Fruit fly (Drosophila melanogaster) whole organism, embryonic: ENCODE data around the gene CG7135.
A peak's percentile ranks its signal among the peaks of the same experiment; 100 is the strongest.

Source experiments
- B-H1 ChIP-seq: fragments of 200-800 bp; sonication (Bioruptor generic); IDR thresholded peaks from 3 replicates; pipeline ENCODE4 v1.3.6; 2022; ENCODE audit warnings: missing biosample characterization, missing genetic modification characterization
- CG10543 ChIP-seq: fragments of 200-800 bp; sonication (Bioruptor generic); optimal IDR thresholded peaks from 3 replicates; lab custom pipeline; 2017; ENCODE audit warnings: missing biosample characterization, mild to moderate bottlenecking, missing genetic modification characterization, moderate library complexity
- CG11504 ChIP-seq: fragments of 200-800 bp; sonication (Bioruptor generic); optimal IDR thresholded peaks from 3 replicates; lab custom pipeline; 2019; ENCODE audit warnings: missing biosample characterization, mild to moderate bottlenecking, missing genetic modification characterization, moderate library complexity
- CG12071 ChIP-seq: fragments of 200-800 bp; sonication (Bioruptor generic); optimal IDR thresholded peaks from 3 replicates; lab custom pipeline; 2018; ENCODE audit warnings: missing biosample characterization, mild to moderate bottlenecking, missing genetic modification characterization
- CG12659 ChIP-seq: fragments of 200-800 bp; sonication (Bioruptor generic); optimal IDR thresholded peaks from 3 replicates; lab custom pipeline; 2017; ENCODE audit warnings: mild to moderate bottlenecking, missing biosample characterization, missing genetic modification reagents, missing genetic modification characterization
- CG1529 ChIP-seq: fragments of 200-800 bp; sonication (Bioruptor generic); optimal IDR thresholded peaks from 3 replicates; lab custom pipeline; 2018; ENCODE audit warnings: missing biosample characterization, missing genetic modification characterization
- CG15514 ChIP-seq: fragments of 200-800 bp; sonication (Bioruptor generic); optimal IDR thresholded peaks from 3 replicates; lab custom pipeline; 2017; ENCODE audit warnings: missing biosample characterization, missing genetic modification characterization, mild to moderate bottlenecking, moderate library complexity, missing genetic modification reagents
- CG1603 ChIP-seq: fragments of 200-800 bp; sonication (Bioruptor generic); optimal IDR thresholded peaks from 2 replicates; lab custom pipeline; 2019; ENCODE audit warnings: missing biosample characterization, mild to moderate bottlenecking, missing genetic modification characterization, moderate library complexity
- CG16863 ChIP-seq: fragments of 200-800 bp; sonication (Bioruptor generic); optimal IDR thresholded peaks from 3 replicates; lab custom pipeline; 2016; ENCODE audit warnings: missing biosample characterization, missing genetic modification characterization
- CG17612 ChIP-seq: fragments of 200-800 bp; sonication (Bioruptor generic); IDR thresholded peaks from 2 replicates; pipeline ENCODE4 v1.3.6; 2022; ENCODE audit warnings: missing biosample characterization, missing genetic modification characterization
- CG1792 ChIP-seq: fragments of 200-800 bp; sonication (Bioruptor generic); optimal IDR thresholded peaks from 2 replicates; lab custom pipeline; 2016; ENCODE audit warnings: missing biosample characterization, missing genetic modification characterization
- CG18599 ChIP-seq: fragments of 200-800 bp; sonication (Bioruptor generic); optimal IDR thresholded peaks from 3 replicates; lab custom pipeline; 2017; ENCODE audit warnings: missing biosample characterization, missing genetic modification characterization, mild to moderate bottlenecking, moderate library complexity, missing genetic modification reagents
- CG18764 ChIP-seq: fragments of 200-800 bp; sonication (Bioruptor generic); optimal IDR thresholded peaks from 3 replicates; lab custom pipeline; 2016; ENCODE audit warnings: missing biosample characterization, missing genetic modification characterization
- CG2875 ChIP-seq: fragments of 200-800 bp; sonication (Bioruptor generic); optimal IDR thresholded peaks from 2 replicates; lab custom pipeline; 2017; ENCODE audit warnings: missing biosample characterization, mild to moderate bottlenecking, missing genetic modification characterization, missing genetic modification reagents
- CG2889 ChIP-seq: fragments of 200-800 bp; sonication (Bioruptor generic); IDR thresholded peaks from 3 replicates; pipeline ENCODE4 v1.3.6; 2022; ENCODE audit warnings: missing biosample characterization, missing genetic modification characterization
- CG30020 ChIP-seq: fragments of 200-800 bp; optimal IDR thresholded peaks from 2 replicates; lab custom pipeline; 2019; ENCODE audit warnings: missing biosample characterization, mild to moderate bottlenecking, missing genetic modification characterization, moderate library complexity
- CG31224 ChIP-seq: fragments of 200-800 bp; sonication (Bioruptor generic); IDR thresholded peaks from 2 replicates; pipeline ENCODE4 v1.3.6; 2022; ENCODE audit warnings: missing biosample characterization, missing genetic modification characterization
- CG33213 ChIP-seq: fragments of 200-800 bp; sonication (Bioruptor generic); optimal IDR thresholded peaks from 3 replicates; lab custom pipeline; 2016; ENCODE audit warnings: missing biosample characterization, missing genetic modification characterization
- CG34422 ChIP-seq: fragments of 200-800 bp; sonication (Bioruptor generic); IDR thresholded peaks from 3 replicates; pipeline ENCODE4 v1.3.6; 2022; ENCODE audit warnings: missing biosample characterization, missing genetic modification characterization
- CG4617 ChIP-seq: fragments of 200-800 bp; sonication (Bioruptor generic); optimal IDR thresholded peaks from 3 replicates; lab custom pipeline; 2016; ENCODE audit warnings: missing biosample characterization, missing genetic modification characterization, borderline replicate concordance
- CG6689 ChIP-seq: fragments of 200-800 bp; sonication (Bioruptor generic); IDR thresholded peaks from 2 replicates; pipeline ENCODE4 v1.3.6; 2022; ENCODE audit warnings: missing biosample characterization, missing genetic modification characterization
- CG6813 ChIP-seq: fragments of 200-800 bp; sonication (Bioruptor generic); optimal IDR thresholded peaks from 2 replicates; lab custom pipeline; 2017; ENCODE audit warnings: missing biosample characterization, missing genetic modification characterization, mild to moderate bottlenecking, moderate library complexity, missing genetic modification reagents
- CG6854 ChIP-seq: fragments of 200-800 bp; sonication (Bioruptor generic); optimal IDR thresholded peaks from 3 replicates; lab custom pipeline; 2017; ENCODE audit warnings: missing biosample characterization, mild to moderate bottlenecking, missing genetic modification characterization
- CG7786 ChIP-seq: fragments of 200-800 bp; sonication (Bioruptor generic); optimal IDR thresholded peaks from 2 replicates; lab custom pipeline; 2016; ENCODE audit warnings: missing biosample characterization, missing genetic modification characterization
- CG9727 ChIP-seq: fragments of 200-800 bp; sonication (Bioruptor generic); optimal IDR thresholded peaks from 3 replicates; lab custom pipeline; 2017; ENCODE audit warnings: missing biosample characterization, mild to moderate bottlenecking, missing genetic modification characterization
- CHES-1-like ChIP-seq: fragments of 200-800 bp; sonication (Bioruptor generic); optimal IDR thresholded peaks from 2 replicates; lab custom pipeline; 2016; ENCODE audit warnings: missing biosample characterization, missing genetic modification characterization
- Dad ChIP-seq: fragments of 200-800 bp; sonication (Bioruptor generic); optimal IDR thresholded peaks from 3 replicates; lab custom pipeline; 2016; ENCODE audit warnings: missing biosample characterization, missing genetic modification characterization
- E2f1 ChIP-seq: fragments of 200-800 bp; sonication (Bioruptor generic); IDR thresholded peaks from 2 replicates; pipeline ENCODE4 v1.3.6; 2022; ENCODE audit warnings: missing biosample characterization, missing genetic modification characterization
- Elba2 ChIP-seq: fragments of 200-800 bp; sonication (Bioruptor generic); optimal IDR thresholded peaks from 3 replicates; lab custom pipeline; 2016; ENCODE audit warnings: missing biosample characterization, missing genetic modification characterization
- GATAe ChIP-seq: fragments of 200-800 bp; sonication (Bioruptor generic); conservative IDR thresholded peaks from 2 replicates; pipeline ENCODE4 v1.3.6; 2022; ENCODE audit warnings: missing biosample characterization, missing genetic modification characterization
- HLHmδ ChIP-seq: fragments of 200-800 bp; sonication (Bioruptor generic); optimal IDR thresholded peaks from 2 replicates; lab custom pipeline; 2018; ENCODE audit warnings: missing biosample characterization, mild to moderate bottlenecking, missing genetic modification characterization, moderate library complexity
- Hand ChIP-seq: fragments of 200-800 bp; sonication (Bioruptor generic); optimal IDR thresholded peaks from 2 replicates; lab custom pipeline; 2017; ENCODE audit warnings: mild to moderate bottlenecking, missing biosample characterization, missing genetic modification reagents, missing genetic modification characterization
- MESR4 ChIP-seq: fragments of 200-800 bp; sonication (Bioruptor generic); optimal IDR thresholded peaks from 2 replicates; lab custom pipeline; 2018; ENCODE audit warnings: missing biosample characterization, mild to moderate bottlenecking, missing genetic modification characterization, moderate library complexity
- Meics ChIP-seq: fragments of 200-800 bp; sonication (Bioruptor generic); optimal IDR thresholded peaks from 2 replicates; lab custom pipeline; 2017; ENCODE audit warnings: missing biosample characterization, mild to moderate bottlenecking, missing genetic modification characterization
- Mrtf ChIP-seq: fragments of 200-800 bp; sonication (Bioruptor generic); IDR thresholded peaks from 3 replicates; pipeline ENCODE4 v1.3.6; 2022; ENCODE audit warnings: missing biosample characterization, missing genetic modification characterization
- Nf-YA ChIP-seq: fragments of 200-800 bp; sonication (Bioruptor generic); IDR thresholded peaks from 2 replicates; pipeline ENCODE4 v1.3.6; 2022; ENCODE audit warnings: missing biosample characterization, missing genetic modification characterization
- Pdp1 ChIP-seq, 2 experiments: fragments of 200-800 bp; sonication (Bioruptor generic); optimal IDR thresholded peaks; 3 replicates each; lab custom pipeline; 2016; ENCODE audit warnings: missing biosample characterization in 2 of 2, missing genetic modification characterization in 2 of 2, mild to moderate bottlenecking in 1 of 2, moderate library complexity in 1 of 2
- Side ChIP-seq: fragments of 200-800 bp; sonication (Bioruptor generic); optimal IDR thresholded peaks from 2 replicates; lab custom pipeline; 2016; ENCODE audit warnings: missing biosample characterization, missing genetic modification characterization
- ara ChIP-seq: fragments of 200-800 bp; sonication (Bioruptor generic); IDR thresholded peaks from 2 replicates; pipeline ENCODE4 v1.3.6; 2022; ENCODE audit warnings: missing biosample characterization, missing genetic modification characterization
- bsh ChIP-seq, 2 experiments: fragments of 200-800 bp; sonication (Bioruptor generic); optimal IDR thresholded peaks; 2 replicates each; lab custom pipeline; 2017 to 2018; ENCODE audit warnings: mild to moderate bottlenecking in 2 of 2, missing biosample characterization in 2 of 2, missing genetic modification characterization in 2 of 2, moderate library complexity in 1 of 2
- emc ChIP-seq: fragments of 200-800 bp; sonication (Bioruptor generic); optimal IDR thresholded peaks from 2 replicates; lab custom pipeline; 2016; ENCODE audit warnings: missing biosample characterization, missing genetic modification characterization
- en ChIP-seq: fragments of 200-800 bp; sonication (Bioruptor generic); optimal IDR thresholded peaks from 2 replicates; lab custom pipeline; 2016; ENCODE audit warnings: missing biosample characterization, missing genetic modification characterization
- ewg ChIP-seq: fragments of 200-800 bp; sonication (Bioruptor generic); optimal IDR thresholded peaks from 3 replicates; lab custom pipeline; 2017; ENCODE audit warnings: mild to moderate bottlenecking, missing biosample characterization, missing genetic modification reagents, missing genetic modification characterization
- gsb-n ChIP-seq: fragments of 200-800 bp; sonication (Bioruptor generic); optimal IDR thresholded peaks from 3 replicates; lab custom pipeline; 2018; ENCODE audit warnings: missing biosample characterization, mild to moderate bottlenecking, missing genetic modification characterization
- klu ChIP-seq: fragments of 200-800 bp; sonication (Bioruptor generic); IDR thresholded peaks from 2 replicates; pipeline ENCODE4 v1.3.6; 2022; ENCODE audit warnings: missing biosample characterization, missing genetic modification characterization
- org-1 ChIP-seq: fragments of 200-800 bp; sonication (Bioruptor generic); optimal IDR thresholded peaks from 2 replicates; lab custom pipeline; 2017; ENCODE audit warnings: missing biosample characterization, missing genetic modification characterization
- prd ChIP-seq, 3 experiments: fragments of >200 bp in 2 of 3; fragments of 200-800 bp in 1 of 3; sonication (Bioruptor generic) in 1 of 3; optimal IDR thresholded peaks in 2 of 3; IDR thresholded peaks in 1 of 3; 2 replicates in 2 of 3; 3 replicates in 1 of 3; pipeline versions ENCODE4 v1.3.6 to Lab custom; 2017 to 2022; ENCODE audit warnings: missing biosample characterization in 1 of 3, missing genetic modification characterization in 1 of 3
- ro ChIP-seq: fragments of 200-800 bp; sonication (Bioruptor generic); IDR thresholded peaks from 2 replicates; pipeline ENCODE4 v1.3.6; 2022; ENCODE audit warnings: missing biosample characterization, missing genetic modification characterization
- sr ChIP-seq: fragments of 200-800 bp; sonication (Bioruptor generic); IDR thresholded peaks from 3 replicates; pipeline ENCODE4 v1.3.6; 2022; ENCODE audit warnings: missing biosample characterization, missing genetic modification characterization
- stc ChIP-seq: fragments of 200-800 bp; sonication (Bioruptor generic); IDR thresholded peaks from 2 replicates; pipeline ENCODE4 v1.3.6; 2022; ENCODE audit warnings: missing biosample characterization, missing genetic modification characterization

Gene CG7135

DNA sequence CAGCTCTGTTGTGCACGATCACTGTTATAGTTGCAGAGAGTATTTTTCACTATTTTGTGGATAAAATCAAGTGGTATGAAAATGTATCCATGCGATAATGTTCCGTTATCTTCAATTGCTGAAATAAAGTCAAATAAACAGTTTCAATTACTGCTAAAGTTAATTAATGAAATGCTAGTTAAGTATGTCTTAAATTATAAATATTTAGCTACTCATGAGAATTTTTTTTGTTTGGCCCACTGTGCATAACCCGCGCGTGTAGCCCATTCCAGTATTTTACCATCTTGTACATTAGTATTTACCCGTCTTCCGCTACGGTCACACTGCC, 18.0 kb upstream of the CG7135 start, which contains the start of gene Ada3 (continued):
- TF ChIP-seq prd (optimal IDR thresholded peaks at IDR 0.05; lab: Kevin White, UChicago) = no peak
- TF ChIP-seq prd (GFP tag; IDR thresholded peaks at IDR 0.05; lab: Robert Waterston, UW) = peak; percentile 71
- TF ChIP-seq CG10543 (GFP tag; lab: Kevin White, UChicago) = peak; percentile 81
- peak; percentile 69 for TF ChIP-seq CG30020 (tag; lab: Kevin White, UChicago)
- TF ChIP-seq ro (GFP tag; lab: Robert Waterston, UW) = no peak
- no peak for TF ChIP-seq CG6813 (GFP tag; lab: Kevin White, UChicago)
- peak; percentile 67 to 80 for TF ChIP-seq Pdp1 (GFP tag; optimal IDR thresholded peaks at IDR 0.05; lab: Kevin White, UChicago)
- TF ChIP-seq CG12659 (GFP tag; lab: Kevin White, UChicago) = peak; percentile 88
- TF ChIP-seq CG6854 = no peak
- TF ChIP-seq CG2875 = no peak
- TF ChIP-seq CG9727 (GFP tag; lab: Kevin White, UChicago) = peak; percentile 74
- peak; percentile 36 for TF ChIP-seq Hand (GFP tag; lab: Kevin White, UChicago)
- TF ChIP-seq org-1 (GFP tag; lab: Kevin White, UChicago) = peak; percentile 53
- TF ChIP-seq gsb-n = peak; percentile 36
- 0 out of 2 replicates have a peak, but pooled peaks have one; percentile 4 for TF ChIP-seq CG17612 (GFP tag; lab: Robert Waterston, UW)
- TF ChIP-seq CG1792 (GFP tag; lab: Kevin White, UChicago) = peak; percentile 61
- TF ChIP-seq GATAe (GFP tag; lab: Robert Waterston, UW) = no peak
- TF ChIP-seq CG11504 = peak; percentile 76
- TF ChIP-seq Meics (GFP tag; lab: Kevin White, UChicago) = peak; percentile 75
- peak; percentile 58 for TF ChIP-seq ewg (GFP tag; lab: Kevin White, UChicago)
- peak; percentile 70 for TF ChIP-seq CG1603 (tag; lab: Kevin White, UChicago)
- peak; percentile 65 for TF ChIP-seq CG1529 (GFP tag; lab: Kevin White, UChicago)
- TF ChIP-seq CG34422 (GFP tag; lab: Robert Waterston, UW) = peak; percentile 32; the same call in 2 of the 3 replicates
- TF ChIP-seq CHES-1-like = peak; percentile 75
- TF ChIP-seq CG31224 = peak; percentile 59; the same call in 1 of the 2 replicates
- peak; percentile 65 for TF ChIP-seq emc (GFP tag; lab: Kevin White, UChicago)
- peak; percentile 53 for TF ChIP-seq Dad (GFP tag; lab: Kevin White, UChicago)
- TF ChIP-seq Elba2 (GFP tag; lab: Kevin White, UChicago) = peak; percentile 36
- TF ChIP-seq HLHmδ = no peak
- TF ChIP-seq CG15514 (GFP tag; lab: Kevin White, UChicago) = peak; percentile 59
- TF ChIP-seq CG7786 (GFP tag; lab: Kevin White, UChicago) = peak; percentile 76
- TF ChIP-seq stc (GFP tag; lab: Robert Waterston, UW) = peak; percentile 8; the same call in 1 of the 2 replicates
- no peak for TF ChIP-seq sr (GFP tag; lab: Robert Waterston, UW)
- TF ChIP-seq CG18764 (GFP tag; lab: Kevin White, UChicago) = peak; percentile 49
- TF ChIP-seq E2f1 (GFP tag; lab: Robert Waterston, UW) = peak; percentile 47; the same call in 1 of the 2 replicates
- peak; percentile 68 for TF ChIP-seq Side (GFP tag; lab: Kevin White, UChicago)
- TF ChIP-seq CG2889 = peak; percentile 43; the same call in 1 of the 3 replicates
- TF ChIP-seq MESR4 (GFP tag; lab: Kevin White, UChicago) = no peak
- peak; percentile 51 for TF ChIP-seq klu (GFP tag; lab: Robert Waterston, UW)
- no peak for TF ChIP-seq en
- peak; percentile 29 for TF ChIP-seq CG12071
- TF ChIP-seq CG16863 (GFP tag; lab: Kevin White, UChicago) = peak; percentile 77
- no peak for TF ChIP-seq ara (GFP tag; lab: Robert Waterston, UW)
- TF ChIP-seq bsh (GFP tag; optimal IDR thresholded peaks at IDR 0.05; lab: Kevin White, UChicago) = peak in 1 of 2 experiments; percentile 64
- TF ChIP-seq Mrtf (GFP tag; lab: Robert Waterston, UW) = 0 out of 3 replicates have a peak, but pooled peaks have one; percentile 61
- peak; percentile 53 for TF ChIP-seq CG33213
- peak; percentile 79 for TF ChIP-seq CG4617 (GFP tag; lab: Kevin White, UChicago)
- TF ChIP-seq CG18599 (GFP tag; lab: Kevin White, UChicago) = peak; percentile 76
- TF ChIP-seq CG6689 (GFP tag; lab: Robert Waterston, UW) = peak; percentile 71
- no peak for TF ChIP-seq Nf-YA (GFP tag; lab: Robert Waterston, UW)
- peak; percentile 40; the same call in 1 of the 3 replicates for TF ChIP-seq B-H1
